Fruit fly (Drosophila melanogaster): ENCODE measurements around the gene pasi1.

Gene pasi1

DNA sequence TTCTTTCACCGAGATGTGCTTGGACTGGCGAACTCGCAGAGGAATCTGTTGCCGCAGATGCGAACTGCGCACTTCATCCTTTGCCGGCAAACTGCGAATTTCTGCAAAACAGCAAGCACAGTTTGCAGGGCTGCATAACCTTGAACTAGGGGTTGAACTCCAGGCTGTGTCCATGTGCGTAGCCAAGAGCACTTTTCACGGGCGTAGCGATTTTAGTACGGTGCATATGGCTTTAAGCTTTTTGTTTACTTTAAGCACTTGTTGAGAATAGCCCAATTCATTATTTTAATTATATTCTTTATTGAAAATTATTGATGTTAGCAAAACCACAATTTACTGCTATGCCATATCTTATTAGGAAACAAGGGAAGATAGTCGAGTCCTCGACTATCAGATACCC is 6.4 kb downstream of the pasi1 start, which contains the start of gene CG17803:
Gene CG17803, minus strand, starts transcription at position 249 of the 400 bp plus-strand sequence.
- TF ChIP-seq OdsH (GFP tag; optimal IDR thresholded peaks at IDR 0.05) (no peak), Jra (GFP tag; optimal IDR thresholded peaks at IDR 0.05) (no peak), usp (GFP tag; optimal IDR thresholded peaks at IDR 0.05) (no peak), fru (GFP tag; optimal IDR thresholded peaks at IDR 0.05) (no peak), dmrt93B (GFP tag; optimal IDR thresholded peaks at IDR 0.05) (no peak), sv (GFP tag; optimal IDR thresholded peaks at IDR 0.05) (no peak), foxo (GFP tag; optimal IDR thresholded peaks at IDR 0.05) (no peak), psq (GFP tag; optimal IDR thresholded peaks at IDR 0.05) (no peak), Mio (GFP tag; optimal IDR thresholded peaks at IDR 0.05) (no peak), dl (GFP tag; optimal IDR thresholded peaks at IDR 0.05; ENCODE audit: insufficient read depth in 1 of 2, partially characterized antibody in 2 of 2) (no peak), woc (GFP tag; optimal IDR thresholded peaks at IDR 0.05) (no peak), lola (GFP tag; optimal IDR thresholded peaks at IDR 0.05) (no peak), CG9705 (GFP tag; optimal IDR thresholded peaks at IDR 0.05) (no peak), Hnf4 (GFP tag; optimal IDR thresholded peaks at IDR 0.05) (no peak), rgr (GFP tag; optimal IDR thresholded peaks at IDR 0.05) (no peak), HLH106 (tag; optimal IDR thresholded peaks at IDR 0.05) (no peak), Hr83 (GFP tag; optimal IDR thresholded peaks at IDR 0.05; ENCODE audit: poor library complexity, severe bottlenecking) (no peak)

DNA sequence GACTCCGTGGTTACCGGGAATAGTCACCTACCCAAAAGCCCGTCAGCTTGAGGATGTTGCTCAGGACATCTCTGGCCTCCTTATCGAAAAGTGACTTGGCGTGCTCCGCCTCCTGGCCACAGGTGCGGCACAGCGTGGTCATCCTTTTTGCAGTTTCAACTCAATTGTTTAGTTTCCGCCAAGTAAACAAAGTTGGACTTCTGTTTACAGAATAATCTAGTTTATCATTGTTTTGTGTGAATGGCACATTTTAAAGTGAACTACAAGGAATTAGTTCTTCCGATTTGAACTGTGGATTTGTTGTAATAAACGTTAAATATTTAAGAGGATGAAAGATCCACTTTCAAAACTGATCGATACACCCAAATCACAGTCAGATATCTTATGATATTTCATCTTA is 8.2 kb downstream of the pasi1 start, which contains the start of gene CG17806:
Gene CG17806, minus strand, starts transcription at position 236 of the 400 bp plus-strand sequence.
- TF ChIP-seq tai (GFP tag; optimal IDR thresholded peaks at IDR 0.05) (no peak), Sp1 (GFP tag; optimal IDR thresholded peaks at IDR 0.05) (no peak), dmrt93B (GFP tag; optimal IDR thresholded peaks at IDR 0.05) (no peak), Myc (optimal IDR thresholded peaks at IDR 0.05) (peak; percentile 8), dsf (GFP tag; optimal IDR thresholded peaks at IDR 0.05; ENCODE audit: borderline replicate concordance) (no peak), fru (GFP tag; optimal IDR thresholded peaks at IDR 0.05) (no peak), Dif (GFP tag; optimal IDR thresholded peaks at IDR 0.05; ENCODE audit: partially characterized antibody) (no peak), Hr78 (GFP tag; optimal IDR thresholded peaks at IDR 0.05) (no peak)

DNA sequence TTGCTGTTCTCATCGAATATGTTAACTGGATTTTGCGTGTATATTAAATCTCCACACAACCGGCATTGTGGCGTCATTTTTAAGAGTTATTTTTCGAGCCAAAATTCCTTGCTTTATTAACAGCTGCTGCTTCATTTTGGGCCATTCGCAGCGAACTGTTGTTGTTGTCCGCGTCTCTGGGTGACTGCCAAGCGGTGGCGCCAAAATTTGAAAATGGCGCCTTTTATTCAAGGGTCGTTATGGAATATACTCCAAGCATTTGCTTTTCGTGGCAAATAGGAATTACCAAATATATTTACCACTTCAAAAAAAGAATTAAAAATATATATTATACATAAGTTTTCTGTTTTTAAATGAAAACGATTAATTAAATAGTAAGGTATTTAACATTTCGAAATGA is 10.2 kb downstream of the pasi1 start, which contains the start of gene Nnk:
Gene Nnk, minus strand, starts transcription at position 158 of the 400 bp plus-strand sequence.
- TF ChIP-seq Myc (optimal IDR thresholded peaks at IDR 0.05) (peak; percentile 34), dsf (GFP tag; optimal IDR thresholded peaks at IDR 0.05; ENCODE audit: borderline replicate concordance) (no peak)

DNA sequence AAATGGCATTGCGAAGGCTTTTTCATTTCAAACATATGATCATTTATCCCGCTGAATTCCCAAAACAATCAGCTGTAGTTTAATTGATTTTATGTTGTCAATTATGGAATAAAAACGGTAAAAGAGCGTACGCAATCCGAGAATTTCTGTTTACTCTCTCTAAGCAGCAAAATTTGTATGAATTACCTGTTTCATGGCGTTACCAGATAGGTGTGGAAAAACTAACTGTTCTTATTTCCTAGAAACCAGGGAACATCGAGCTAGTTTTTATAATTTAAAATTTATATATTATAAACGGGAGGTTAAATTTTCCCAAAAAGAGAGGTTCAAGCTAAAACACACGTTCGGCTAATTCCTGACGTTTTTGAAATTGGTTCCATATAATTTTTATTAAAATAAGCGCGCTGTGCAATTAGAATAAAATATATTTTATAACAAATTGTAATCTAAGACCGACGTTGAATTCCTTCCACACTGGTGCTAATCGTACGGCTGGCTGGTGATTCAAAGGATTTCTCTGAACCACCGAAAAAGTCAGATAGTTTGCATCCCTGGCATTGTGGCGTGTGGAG is 12.2 kb downstream of the pasi1 start, which contains the start of gene CG17801:
Gene CG17801, minus strand, starts transcription at position 51 of the 572 bp plus-strand sequence.
- TF ChIP-seq Rel (GFP tag; optimal IDR thresholded peaks at IDR 0.05) = no peak
- TF ChIP-seq Rel (tag; optimal IDR thresholded peaks at IDR 0.05) = no peak
- TF ChIP-seq rgr (GFP tag; optimal IDR thresholded peaks at IDR 0.05) = no peak
- TF ChIP-seq CG32264 (GFP tag; optimal IDR thresholded peaks at IDR 0.05) = no peak
- no peak for TF ChIP-seq ey (GFP tag; optimal IDR thresholded peaks at IDR 0.05)
- no peak for TF ChIP-seq sage (GFP tag; optimal IDR thresholded peaks at IDR 0.05)
- TF ChIP-seq h (GFP tag; optimal IDR thresholded peaks at IDR 0.05) = no peak
- TF ChIP-seq Abd-B (GFP tag; optimal IDR thresholded peaks at IDR 0.05) = no peak
- TF ChIP-seq pan (optimal IDR thresholded peaks at IDR 0.05) = no peak
- TF ChIP-seq usp (GFP tag; optimal IDR thresholded peaks at IDR 0.05) = no peak
- no peak for TF ChIP-seq Jra (GFP tag; optimal IDR thresholded peaks at IDR 0.05)
- TF ChIP-seq Hr83 (GFP tag; optimal IDR thresholded peaks at IDR 0.05; ENCODE audit: poor library complexity, severe bottlenecking) = no peak
- TF ChIP-seq psq (GFP tag; optimal IDR thresholded peaks at IDR 0.05) = no peak
- TF ChIP-seq Hr78 (GFP tag; optimal IDR thresholded peaks at IDR 0.05) = no peak
- no peak for TF ChIP-seq foxo (GFP tag; optimal IDR thresholded peaks at IDR 0.05)
- no peak for TF ChIP-seq lola (GFP tag; optimal IDR thresholded peaks at IDR 0.05)
- no peak for TF ChIP-seq Hnf4 (GFP tag; optimal IDR thresholded peaks at IDR 0.05)
- no peak for TF ChIP-seq Mio (GFP tag; optimal IDR thresholded peaks at IDR 0.05)

DNA sequence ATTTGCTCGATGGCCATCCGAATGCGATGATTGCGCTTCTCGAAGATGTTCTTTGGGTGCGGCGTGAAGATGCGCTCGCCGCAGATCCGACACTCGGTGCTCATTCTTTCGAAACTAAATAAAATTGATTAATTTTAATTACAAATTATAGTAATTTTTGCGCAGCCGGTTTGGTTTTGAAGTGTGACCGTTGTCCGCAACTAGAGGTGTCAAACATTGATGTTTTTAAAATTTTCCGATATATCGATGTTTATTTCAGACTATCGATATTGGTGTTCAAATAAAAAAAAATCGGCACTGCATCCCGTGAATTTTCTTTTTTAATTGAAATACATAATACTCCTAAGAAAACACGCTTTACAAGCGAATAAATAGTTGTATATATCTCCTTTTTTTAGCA is 14.1 kb downstream of the pasi1 start, which contains the start of gene Odj:
Gene Odj, minus strand, starts transcription at position 209 of the 400 bp plus-strand sequence.
- TF ChIP-seq dsf (GFP tag; optimal IDR thresholded peaks at IDR 0.05; ENCODE audit: borderline replicate concordance) (no peak), Jra (GFP tag; optimal IDR thresholded peaks at IDR 0.05) (no peak), Hr83 (GFP tag; optimal IDR thresholded peaks at IDR 0.05; ENCODE audit: poor library complexity, severe bottlenecking) (peak; percentile 72), sv (GFP tag; optimal IDR thresholded peaks at IDR 0.05) (no peak), brk (GFP tag; optimal IDR thresholded peaks at IDR 0.05) (no peak), CrebA (GFP tag; optimal IDR thresholded peaks at IDR 0.05; ENCODE audit: borderline replicate concordance) (no peak), lola (GFP tag; optimal IDR thresholded peaks at IDR 0.05) (no peak)
